Worm (Caenorhabditis elegans) whole organism, late embryonic: ENCODE data around the gene F45G2.7.

Source experiments
- C08G9.2 ChIP-seq: sonication (generic microtip); optimal IDR thresholded peaks from 2 replicates; lab custom pipeline; 2016; ENCODE audit warnings: mild to moderate bottlenecking, missing genetic modification characterization, moderate library complexity, missing compliant biosample characterization
- T23F11.4 ChIP-seq: fragments of 200-800 bp; sonication (Bioruptor generic); optimal IDR thresholded peaks from 2 replicates; lab custom pipeline; 2018; ENCODE audit warnings: mild to moderate bottlenecking, missing genetic modification characterization, missing compliant biosample characterization
- Y22D7AL.16 ChIP-seq: sonication (generic microtip); optimal IDR thresholded peaks from 2 replicates; lab custom pipeline; 2016; ENCODE audit warnings: missing genetic modification characterization, missing compliant biosample characterization
- ceh-2 ChIP-seq: sonication (generic microtip); optimal IDR thresholded peaks from 2 replicates; lab custom pipeline; 2016; ENCODE audit warnings: missing genotype, missing genetic modification characterization, missing compliant biosample characterization
- ceh-22 ChIP-seq: sonication (generic microtip); optimal IDR thresholded peaks from 2 replicates; lab custom pipeline; 2017; ENCODE audit warnings: missing biosample characterization, missing genetic modification characterization
- ceh-30 ChIP-seq: fragments of 150-350 bp; optimal IDR thresholded peaks from 2 replicates; lab custom pipeline; 2014; ENCODE audit warnings: missing biosample characterization, missing genetic modification characterization
- ceh-31 ChIP-seq: sonication (generic microtip); optimal IDR thresholded peaks from 2 replicates; lab custom pipeline; 2016; ENCODE audit warnings: missing genetic modification characterization, missing compliant biosample characterization
- ceh-34 ChIP-seq: sonication (generic microtip); optimal IDR thresholded peaks from 2 replicates; lab custom pipeline; 2016; ENCODE audit warnings: mild to moderate bottlenecking, missing genetic modification characterization, missing compliant biosample characterization
- ceh-48 ChIP-seq: sonication (generic microtip); optimal IDR thresholded peaks from 2 replicates; lab custom pipeline; 2016; ENCODE audit warnings: missing genetic modification characterization, inconsistent platforms, missing compliant biosample characterization
- ceh-6 ChIP-seq: fragments of 200-800 bp; sonication (Bioruptor generic); optimal IDR thresholded peaks from 2 replicates; lab custom pipeline; 2018; ENCODE audit warnings: mild to moderate bottlenecking, missing genetic modification characterization, missing compliant biosample characterization
- che-1 ChIP-seq: sonication (generic microtip); optimal IDR thresholded peaks from 2 replicates; lab custom pipeline; 2016; ENCODE audit warnings: mild to moderate bottlenecking, missing genetic modification characterization, missing compliant biosample characterization
- elt-2 ChIP-seq: sonication (generic microtip); optimal IDR thresholded peaks from 2 replicates; lab custom pipeline; 2016; ENCODE audit warnings: missing genetic modification reagents, missing genetic modification characterization, missing compliant biosample characterization
- elt-4 ChIP-seq: sonication (generic microtip); optimal IDR thresholded peaks from 2 replicates; lab custom pipeline; 2016; ENCODE audit warnings: missing genetic modification characterization, missing compliant biosample characterization
- ets-4 ChIP-seq: sonication (generic microtip); optimal IDR thresholded peaks from 2 replicates; lab custom pipeline; 2016; ENCODE audit warnings: missing genetic modification characterization, missing compliant biosample characterization
- fax-1 ChIP-seq: sonication (generic microtip); optimal IDR thresholded peaks from 2 replicates; lab custom pipeline; 2016; ENCODE audit warnings: missing genotype, missing genetic modification characterization, missing compliant biosample characterization
- fkh-10 ChIP-seq: fragments of 150-350 bp; optimal IDR thresholded peaks from 2 replicates; lab custom pipeline; 2014; ENCODE audit warnings: missing biosample characterization, missing genetic modification reagents, missing genetic modification characterization
- hlh-13 ChIP-seq: fragments of 200-800 bp; sonication (Bioruptor generic); optimal IDR thresholded peaks from 2 replicates; lab custom pipeline; 2018; ENCODE audit warnings: mild to moderate bottlenecking, missing genetic modification characterization, missing compliant biosample characterization
- hlh-6 ChIP-seq: sonication (generic microtip); optimal IDR thresholded peaks from 2 replicates; lab custom pipeline; 2016; ENCODE audit warnings: missing genotype, missing genetic modification characterization, missing compliant biosample characterization
- lin-11 ChIP-seq: fragments of 200-800 bp; sonication (Bioruptor generic); optimal IDR thresholded peaks from 2 replicates; lab custom pipeline; 2018; ENCODE audit warnings: mild to moderate bottlenecking, missing genetic modification characterization, missing compliant biosample characterization
- mec-3 ChIP-seq: sonication (generic microtip); optimal IDR thresholded peaks from 2 replicates; lab custom pipeline; 2016; ENCODE audit warnings: borderline replicate concordance, missing genetic modification characterization, missing compliant biosample characterization
- nfya-1 ChIP-seq: sonication (generic microtip); optimal IDR thresholded peaks from 2 replicates; lab custom pipeline; 2017; ENCODE audit warnings: missing genetic modification characterization, mild to moderate bottlenecking, missing compliant biosample characterization, antibody characterized with exemption, moderate library complexity
- pag-3 ChIP-seq: sonication (generic microtip); optimal IDR thresholded peaks from 2 replicates; lab custom pipeline; 2016; ENCODE audit warnings: missing compliant biosample characterization, missing genetic modification characterization, borderline replicate concordance
- pat-9 ChIP-seq: fragments of 200-800 bp; sonication (Bioruptor generic); optimal IDR thresholded peaks from 2 replicates; lab custom pipeline; 2018; ENCODE audit warnings: mild to moderate bottlenecking, missing genetic modification characterization, moderate library complexity, missing compliant biosample characterization
- pha-4 ChIP-seq: fragments of 150-350 bp; optimal IDR thresholded peaks from 2 replicates; lab custom pipeline; 2018; ENCODE audit warnings: missing biosample characterization, missing genetic modification reagents, missing genetic modification characterization
- pros-1 ChIP-seq: fragments of 150-350 bp; optimal IDR thresholded peaks from 2 replicates; lab custom pipeline; 2014; ENCODE audit warnings: missing biosample characterization, missing genetic modification reagents, missing genetic modification characterization
- ref-2 ChIP-seq: sonication (generic microtip); optimal IDR thresholded peaks from 2 replicates; lab custom pipeline; 2016; ENCODE audit warnings: missing genetic modification characterization, missing compliant biosample characterization
- rnt-1 ChIP-seq: sonication (generic microtip); optimal IDR thresholded peaks from 2 replicates; lab custom pipeline; 2016; ENCODE audit warnings: missing genetic modification characterization, missing compliant biosample characterization
- sox-2 ChIP-seq: fragments of 200-800 bp; sonication (Bioruptor generic); IDR thresholded peaks from 2 replicates; pipeline ENCODE4 v1.3.6; 2022; ENCODE audit warnings: missing genetic modification reagents, missing genetic modification characterization, missing compliant biosample characterization
- tbx-2 ChIP-seq: sonication (generic microtip); optimal IDR thresholded peaks from 2 replicates; lab custom pipeline; 2016; ENCODE audit warnings: missing genetic modification characterization, missing compliant biosample characterization
- ttx-3 ChIP-seq: sonication (generic microtip); optimal IDR thresholded peaks from 2 replicates; lab custom pipeline; 2016; ENCODE audit warnings: missing genetic modification reagents, missing genetic modification characterization, missing compliant biosample characterization
- unc-55 ChIP-seq: sonication (generic microtip); optimal IDR thresholded peaks from 2 replicates; lab custom pipeline; 2017; ENCODE audit warnings: missing biosample characterization, missing genetic modification reagents, missing genetic modification characterization
- unc-86 ChIP-seq: sonication (generic microtip); optimal IDR thresholded peaks from 2 replicates; lab custom pipeline; 2016; ENCODE audit warnings: missing genetic modification characterization, missing compliant biosample characterization

The F45G2.7 gene

DNA sequence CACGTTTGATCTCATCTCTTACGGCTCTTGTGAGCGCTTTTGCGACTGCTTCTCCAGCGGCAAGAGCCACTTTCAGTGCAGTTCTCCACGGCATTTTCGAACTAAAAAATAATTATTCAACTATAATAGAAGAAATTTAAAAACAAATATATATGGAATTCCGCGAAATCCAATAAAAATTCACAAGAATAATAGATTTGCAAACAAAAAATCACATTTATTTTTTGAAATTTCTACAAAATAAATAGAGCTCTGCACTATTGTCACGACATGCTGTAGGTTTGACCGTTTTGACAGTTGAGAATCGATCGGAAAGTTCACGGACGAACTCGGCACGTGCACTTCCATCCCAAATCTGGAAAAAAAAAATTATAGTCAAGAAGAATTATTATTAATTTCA is 1.3 kb upstream of the F45G2.7 start, which contains the start of gene F45G2.8:
Gene F45G2.8 (minus strand): TSS at position 101 of the 400 bp plus-strand sequence.
- TF ChIP-seq mec-3 (tag; lab: Kevin White, UChicago) (no peak), ceh-22 (no peak), nfya-1 (tag; lab: Kevin White, UChicago) (no peak)

DNA sequence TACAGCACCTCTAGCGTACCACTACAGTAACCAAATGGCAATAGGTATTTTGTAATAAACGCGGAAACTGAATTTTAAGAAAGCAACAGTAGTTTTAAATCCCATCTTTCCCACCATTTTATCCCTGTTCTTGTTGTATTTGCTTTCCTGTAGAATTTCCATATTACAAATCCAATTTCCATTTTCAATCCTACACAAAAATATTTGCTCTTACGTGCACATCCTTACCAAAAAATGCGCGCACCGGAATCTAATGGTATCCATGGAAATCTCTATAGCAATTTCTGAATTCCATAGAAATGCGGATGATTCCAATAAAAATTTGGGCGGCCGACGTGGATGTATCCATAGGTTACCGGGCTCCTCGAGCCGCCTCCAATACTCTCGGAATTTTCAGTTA is 4.1 kb downstream of the F45G2.7 start, which contains the start of gene trf-1:
Gene trf-1 (plus strand): TSS at position 301 of the 400 bp plus-strand sequence.
- TF ChIP-seq elt-4 (tag; lab: Kevin White, UChicago), result no peak
- no peak for TF ChIP-seq Y22D7AL.16
- TF ChIP-seq ttx-3 (tag; lab: Kevin White, UChicago), result no peak
- no peak for TF ChIP-seq sox-2 (GFP tag; lab: Robert Waterston, UW)
- TF ChIP-seq hlh-13 (GFP tag; lab: Kevin White, UChicago), result no peak

DNA sequence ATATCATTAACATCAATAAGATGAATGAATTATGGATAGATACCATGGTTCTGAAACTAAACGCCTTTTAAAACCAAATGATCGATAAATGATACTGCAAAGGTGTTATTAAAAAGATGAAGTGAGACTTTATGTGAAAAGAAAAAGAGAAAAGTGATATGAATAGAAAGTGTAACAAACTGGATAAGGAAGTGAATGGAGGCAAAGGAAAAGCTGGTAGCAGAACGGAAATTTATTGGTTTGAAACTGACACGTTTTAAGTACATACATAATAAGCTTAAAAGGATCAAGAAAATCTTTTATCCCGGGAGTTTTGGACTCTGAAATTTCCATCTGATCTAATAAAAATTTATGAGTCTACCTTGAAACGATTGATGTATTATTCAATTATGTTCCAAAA is 4.6 kb downstream of the F45G2.7 start, which contains the start of gene bli-5:
Gene bli-5 (minus strand): TSS at position 101 of the 400 bp plus-strand sequence.
- TF ChIP-seq ceh-30, result no peak
- no peak for TF ChIP-seq pat-9 (tag; lab: Kevin White, UChicago)
- TF ChIP-seq lin-11 (tag; lab: Kevin White, UChicago), result no peak
- TF ChIP-seq rnt-1, result no peak
- TF ChIP-seq Y22D7AL.16, result no peak
- TF ChIP-seq fax-1 (tag; lab: Kevin White, UChicago), result no peak
- no peak for TF ChIP-seq ceh-34
- no peak for TF ChIP-seq hlh-6 (tag; lab: Kevin White, UChicago)
- TF ChIP-seq fkh-10 (GFP tag; lab: Kevin White, UChicago), result no peak

DNA sequence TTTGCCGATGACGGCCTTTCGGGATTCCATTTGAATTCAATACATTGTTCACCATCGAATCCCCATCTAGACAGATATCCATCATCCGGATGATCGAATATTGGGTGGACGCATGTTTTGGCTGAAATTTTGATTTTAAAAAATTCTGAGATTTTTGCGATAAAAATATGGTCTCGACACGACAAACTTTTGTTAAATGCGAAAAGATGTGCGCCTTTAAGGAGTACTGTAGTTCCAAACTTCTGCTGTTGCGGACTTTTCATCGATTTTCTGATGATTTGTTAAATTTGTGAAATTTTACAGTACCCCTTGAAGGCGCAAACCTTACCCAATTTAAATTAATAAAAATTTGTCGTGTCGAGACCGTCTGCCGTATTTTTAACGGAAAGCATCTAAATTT is 6.5 kb downstream of the F45G2.7 start:
- TF ChIP-seq fkh-10 (GFP tag; lab: Kevin White, UChicago), result no peak
- no peak for TF ChIP-seq T23F11.4 (GFP tag; lab: Kevin White, UChicago)
- no peak for TF ChIP-seq ceh-6 (GFP tag; lab: Kevin White, UChicago)
- TF ChIP-seq mec-3 (tag; lab: Kevin White, UChicago), result no peak
- TF ChIP-seq unc-86, result no peak
- TF ChIP-seq ceh-48, result no peak
- TF ChIP-seq unc-55, result no peak
- TF ChIP-seq pat-9 (tag; lab: Kevin White, UChicago), result no peak
- no peak for TF ChIP-seq che-1
- no peak for TF ChIP-seq ceh-2 (tag; lab: Kevin White, UChicago)

DNA sequence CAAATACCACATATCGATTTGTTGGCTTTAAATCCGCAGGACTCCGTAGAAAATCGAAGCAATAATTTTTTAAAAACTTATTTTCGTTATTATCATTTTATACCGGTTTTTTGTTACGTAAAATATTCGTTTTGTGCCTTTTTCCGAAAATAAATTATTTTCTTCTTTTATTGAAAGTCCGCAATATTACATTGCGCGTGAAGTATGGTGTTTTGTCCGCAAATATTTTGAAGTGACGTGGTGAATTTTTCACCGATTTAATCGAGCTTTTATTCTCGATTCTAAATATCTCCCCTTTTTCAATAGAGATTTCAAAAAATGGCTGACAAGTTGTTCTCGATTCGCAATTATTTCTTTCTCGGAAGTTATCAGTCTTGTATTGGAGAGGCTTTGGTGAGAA is 8.3 kb downstream of the F45G2.7 start, which contains the start of gene cope-1:
Gene cope-1 (plus strand): TSS at position 229 of the 400 bp plus-strand sequence.
- TF ChIP-seq pag-3 (tag; lab: Kevin White, UChicago) (no peak), pha-4 (no peak)

DNA sequence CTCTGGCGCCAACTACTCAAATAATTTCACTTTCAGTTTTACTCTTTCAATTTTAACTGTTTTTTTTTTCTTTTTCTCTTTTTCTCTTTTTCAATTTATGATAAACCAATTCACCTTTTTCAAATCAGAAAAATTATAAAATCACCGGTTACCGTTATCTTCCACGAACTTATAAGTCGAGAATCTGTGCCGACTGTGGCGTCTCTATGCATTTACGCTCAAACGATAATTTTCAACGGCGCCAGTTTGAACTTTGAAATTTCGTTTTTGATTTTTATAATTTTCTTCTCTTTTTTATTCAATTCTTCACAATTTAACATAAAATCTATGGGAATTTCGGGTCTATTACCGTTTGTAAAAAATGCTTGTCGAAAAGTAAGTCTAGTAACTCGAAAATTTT is 10.9 kb downstream of the F45G2.7 start, which contains the start of gene exo-1:
Gene exo-1 (plus strand): TSS at position 101 of the 400 bp plus-strand sequence.
- TF ChIP-seq ets-4 (peak; percentile 56), pros-1 (no peak), fax-1 (tag; lab: Kevin White, UChicago) (peak; percentile 28), tbx-2 (peak; percentile 31), ceh-31 (tag; lab: Kevin White, UChicago) (peak; percentile 63), elt-2 (tag; lab: Kevin White, UChicago) (peak; percentile 17), C08G9.2 (tag; lab: Kevin White, UChicago) (peak; percentile 26), ref-2 (tag; lab: Kevin White, UChicago) (no peak), rnt-1 (peak; percentile 6)
